Worm (Caenorhabditis elegans): Measurements from ENCODE around the gene R04E5.8.

R04E5.8 gene

DNA sequence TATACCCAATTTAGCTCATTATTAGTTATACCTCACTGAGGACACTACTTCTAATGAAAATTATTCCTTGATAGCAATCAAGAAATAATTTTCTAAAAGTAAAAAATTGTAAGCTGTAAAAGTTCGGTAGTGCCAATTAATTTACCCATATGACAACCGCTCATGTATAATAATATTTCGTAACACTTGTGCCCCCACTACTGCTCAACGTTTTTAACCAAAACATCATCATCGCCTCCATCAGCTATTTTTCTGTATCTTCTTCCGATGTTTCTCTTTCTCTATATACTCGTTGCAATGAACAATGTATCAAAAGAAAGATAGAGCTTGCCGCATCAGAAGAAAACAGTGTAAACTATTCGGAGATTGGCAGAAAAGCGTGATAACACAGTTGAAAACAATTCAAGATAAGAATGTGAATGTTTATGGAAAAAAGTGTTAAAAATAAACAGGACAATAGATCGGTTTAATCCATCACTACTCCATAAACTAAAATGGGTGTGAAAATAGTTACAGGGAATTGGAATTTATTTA, 18.2 kb downstream of the R04E5.8 start:
- TF ChIP-seq nhr-80 (tag; optimal IDR thresholded peaks at IDR 0.05) = peak; percentile 15
- peak; percentile 14 for TF ChIP-seq lin-40 (tag; optimal IDR thresholded peaks at IDR 0.05)
- no peak for TF ChIP-seq somi-1 (GFP tag; optimal IDR thresholded peaks at IDR 0.05)
- no peak for TF ChIP-seq ccch-3 (GFP tag; optimal IDR thresholded peaks at IDR 0.05)
- TF ChIP-seq cebp-1 (GFP tag; IDR thresholded peaks at IDR 0.05) = peak; percentile 65
- TF ChIP-seq cebp-1 (tag; optimal IDR thresholded peaks at IDR 0.05) = peak; percentile 70

DNA sequence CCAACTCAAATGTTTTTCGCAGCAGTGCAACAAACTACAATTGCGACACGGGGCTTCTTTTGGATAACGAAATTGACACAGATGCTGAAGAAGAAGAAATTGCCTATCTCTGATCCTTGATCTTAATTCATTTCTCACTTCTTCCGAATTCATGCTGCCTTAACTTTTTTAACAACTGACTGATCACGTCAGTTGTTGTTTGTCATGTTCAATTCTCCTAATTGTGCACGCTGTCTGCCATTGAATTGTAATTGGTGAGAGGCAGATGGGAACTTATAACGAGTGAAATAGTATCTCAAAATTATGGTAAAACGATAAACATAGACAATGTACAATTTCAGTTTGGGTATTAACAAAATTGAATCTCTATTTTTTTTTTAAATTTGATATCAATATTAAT, 19.2 kb downstream of the R04E5.8 start:
- TF ChIP-seq lin-40 (tag; optimal IDR thresholded peaks at IDR 0.05) (no peak), snpc-1.1 (tag; optimal IDR thresholded peaks at IDR 0.05; ENCODE audit: insufficient read depth) (no peak), nhr-179 (tag; optimal IDR thresholded peaks at IDR 0.05) (no peak), atf-7 (tag; optimal IDR thresholded peaks at IDR 0.05) (no peak), chd-7 (tag; optimal IDR thresholded peaks at IDR 0.05) (no peak), lsy-27 (tag; optimal IDR thresholded peaks at IDR 0.05; ENCODE audit: borderline replicate concordance, insufficient read depth) (no peak), aptf-2 (GFP tag; conservative IDR thresholded peaks at IDR 0.05) (no peak), B0261.1 (tag; optimal IDR thresholded peaks at IDR 0.05) (no peak), B0035.1 (tag; optimal IDR thresholded peaks at IDR 0.05) (no peak), bed-2 (GFP tag; IDR thresholded peaks at IDR 0.05) (no peak)

- TF ChIP-seq zim-3 (tag; optimal IDR thresholded peaks at IDR 0.05) (no peak), repo-1 (tag; optimal IDR thresholded peaks at IDR 0.05) (no peak), rec-8 (tag; optimal IDR thresholded peaks at IDR 0.05) (no peak), Y53G8AR.9 (GFP tag; conservative IDR thresholded peaks at IDR 0.05) (no peak), C06A6.2 (GFP tag; conservative IDR thresholded peaks at IDR 0.05) (no peak), fkh-3 (tag; optimal IDR thresholded peaks at IDR 0.05) (no peak), mel-28 (tag; optimal IDR thresholded peaks at IDR 0.05; ENCODE audit: borderline replicate concordance) (no peak), ceh-100 (GFP tag; IDR thresholded peaks at IDR 0.05) (no peak), ztf-6 (GFP tag; IDR thresholded peaks at IDR 0.05) (no peak), hsf-1 (GFP tag; IDR thresholded peaks at IDR 0.05) (no peak), madf-8 (GFP tag; conservative IDR thresholded peaks at IDR 0.05) (no peak), hlh-26 (GFP tag; conservative IDR thresholded peaks at IDR 0.05) (no peak), ztf-26 (tag; optimal IDR thresholded peaks at IDR 0.05) (no peak)
These were observed 21.7 kb downstream of the R04E5.8 start, which contains the start of gene ZK721.3 for ce11 chrX:8784234-8784633. Gene ZK721.3, plus strand, starts transcription at chrX:8784534.

DNA sequence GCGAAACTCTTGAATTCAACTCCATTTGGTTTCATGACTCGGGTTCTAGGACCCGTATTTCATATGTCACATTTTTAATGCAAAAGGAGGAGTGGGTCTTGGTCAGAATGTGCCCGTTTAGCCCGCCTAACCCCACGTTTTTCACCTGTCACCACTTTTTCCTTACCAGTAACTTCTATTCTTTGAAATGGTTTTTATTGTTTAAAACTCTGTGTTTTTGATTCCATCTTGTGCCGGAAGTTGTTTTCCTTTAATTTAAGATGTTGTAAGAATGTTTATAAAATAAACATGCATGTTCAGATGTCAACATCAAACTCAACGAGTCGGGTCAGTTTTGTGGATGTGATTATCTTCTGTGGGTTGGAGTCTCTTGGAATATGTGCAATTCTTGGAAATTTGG, 27.4 kb downstream of the R04E5.8 start, which contains the start of gene ZK721.4:
TSS of gene ZK721.4 (plus strand) at position 301 of the 400 bp plus-strand sequence.
- TF ChIP-seq dpff-1 (tag; optimal IDR thresholded peaks at IDR 0.05) (no peak), egl-18 (GFP tag; IDR thresholded peaks at IDR 0.05) (no peak), lsy-27 (tag; optimal IDR thresholded peaks at IDR 0.05; ENCODE audit: borderline replicate concordance, insufficient read depth) (no peak), bed-2 (GFP tag; IDR thresholded peaks at IDR 0.05) (no peak), chd-7 (tag; optimal IDR thresholded peaks at IDR 0.05) (no peak), nhr-80 (tag; optimal IDR thresholded peaks at IDR 0.05) (no peak), K12H6.12 (tag; optimal IDR thresholded peaks at IDR 0.05) (no peak), him-1 (tag; optimal IDR thresholded peaks at IDR 0.05) (no peak), ztf-26 (tag; optimal IDR thresholded peaks at IDR 0.05) (no peak), snpc-4 (GFP tag; optimal IDR thresholded peaks at IDR 0.05) (no peak), snpc-4 (tag; optimal IDR thresholded peaks at IDR 0.05) (no peak), ztf-22 (GFP tag; optimal IDR thresholded peaks at IDR 0.05) (no peak), ama-1 (optimal IDR thresholded peaks at IDR 0.05) (no peak), ama-1 (GFP tag; optimal IDR thresholded peaks at IDR 0.05) (no peak), Y56A3A.18 (GFP tag; IDR thresholded peaks at IDR 0.05) (no peak), somi-1 (GFP tag; optimal IDR thresholded peaks at IDR 0.05) (no peak), dox-1 (GFP tag; IDR thresholded peaks at IDR 0.05) (no peak), F33H1.4 (GFP tag; IDR thresholded peaks at IDR 0.05) (no peak), lag-1 (GFP tag; IDR thresholded peaks at IDR 0.05) (no peak), attf-6 (GFP tag; IDR thresholded peaks at IDR 0.05) (no peak), B0336.3 (GFP tag; IDR thresholded peaks at IDR 0.05) (no peak), B0035.1 (tag; optimal IDR thresholded peaks at IDR 0.05) (no peak)

All from whole organism, young adult.